Worm (Caenorhabditis elegans): ENCODE measurements around the gene nhr-190.

DNA sequence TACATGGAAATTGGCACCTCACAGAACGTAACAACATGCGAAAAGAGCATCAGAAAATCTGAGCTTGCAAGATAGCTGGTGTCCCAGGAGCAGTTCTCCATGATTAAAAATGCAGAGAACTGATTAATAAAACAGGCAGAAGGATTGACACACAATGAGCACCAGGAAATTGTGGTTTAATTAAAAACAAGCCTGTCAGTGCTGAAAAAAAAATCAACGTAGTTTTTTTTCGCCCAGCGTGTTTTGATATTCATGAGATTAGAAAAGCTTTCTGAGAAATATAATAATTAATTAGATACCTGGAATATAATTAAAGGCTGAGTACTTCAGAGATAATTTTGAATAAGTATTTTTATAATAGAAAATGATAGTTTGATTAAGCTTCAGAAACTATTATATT, 15.0 kb upstream of the nhr-190 start, which contains the start of gene srh-246:
- TF ChIP-seq bed-2 (GFP tag; IDR thresholded peaks at IDR 0.05) (no peak), lin-54 (GFP tag; optimal IDR thresholded peaks at IDR 0.05) (no peak), madf-8 (GFP tag; conservative IDR thresholded peaks at IDR 0.05) (no peak), tbx-9 (tag; optimal IDR thresholded peaks at IDR 0.05; ENCODE audit: borderline replicate concordance) (no peak), ceh-100 (GFP tag; IDR thresholded peaks at IDR 0.05) (no peak)

All from whole organism, young adult.